Worm (Caenorhabditis elegans) whole organism, young adult: Measurements from ENCODE around the gene srbc-10.

Experiments
- F10E7.11 ChIP-seq: sonication (generic microtip); optimal IDR thresholded peaks from 2 replicates; lab custom pipeline; 2017; ENCODE audit warnings: mild to moderate bottlenecking, missing genetic modification characterization, moderate library complexity, missing compliant biosample characterization
- Y56A3A.18 ChIP-seq: fragments of 200-800 bp; sonication (Bioruptor generic); IDR thresholded peaks from 2 replicates; pipeline ENCODE4 v1.3.6; 2022; ENCODE audit warnings: missing genetic modification reagents, missing genetic modification characterization, missing compliant biosample characterization
- ccch-3 ChIP-seq: fragments of 200-800 bp; sonication (Bioruptor generic); optimal IDR thresholded peaks from 2 replicates; lab custom pipeline; 2018; ENCODE audit warnings: mild to moderate bottlenecking, missing genetic modification characterization, missing compliant biosample characterization
- cebp-2 ChIP-seq: fragments of 200-800 bp; sonication (Bioruptor generic); IDR thresholded peaks from 2 replicates; pipeline ENCODE4 v1.3.6; 2022; ENCODE audit warnings: missing genetic modification characterization, missing compliant biosample characterization
- dpl-1 ChIP-seq: fragments of 150-350 bp; optimal IDR thresholded peaks from 2 replicates; lab custom pipeline; 2014; ENCODE audit warnings: missing biosample characterization, missing genetic modification reagents, missing genetic modification characterization
- efl-1 ChIP-seq: fragments of 150-350 bp; optimal IDR thresholded peaks from 2 replicates; lab custom pipeline; 2014; ENCODE audit warnings: missing biosample characterization, missing genetic modification reagents, missing genetic modification characterization
- sea-2 ChIP-seq: fragments of 200-800 bp; sonication (Bioruptor generic); IDR thresholded peaks from 2 replicates; pipeline ENCODE4 v1.3.6; 2022; ENCODE audit warnings: missing genetic modification characterization, missing compliant biosample characterization

DNA sequence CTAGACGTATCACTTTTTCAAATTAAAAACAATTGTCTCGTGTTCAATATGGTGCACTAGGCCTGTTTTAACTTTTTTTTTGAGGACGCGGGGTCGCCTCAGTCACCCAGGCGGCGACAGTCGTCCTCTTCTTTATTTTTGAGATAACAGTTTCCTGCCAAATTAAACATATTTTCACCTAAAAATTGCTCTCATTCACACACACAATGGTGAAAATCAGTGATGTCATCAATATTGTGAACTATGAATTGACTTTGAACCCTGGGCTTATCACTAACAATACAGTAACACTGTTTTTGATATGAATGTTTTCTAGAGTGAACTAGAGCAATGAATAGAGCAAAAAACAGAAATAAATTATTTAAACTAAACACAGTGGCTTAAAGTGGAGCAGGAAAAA is 28.5 kb upstream of the srbc-10 start:
- TF ChIP-seq cebp-2 (GFP tag; lab: Robert Waterston, UW) (no peak), sea-2 (GFP tag; lab: Robert Waterston, UW) (no peak), F10E7.11 (tag; lab: Kevin White, UChicago) (no peak), Y56A3A.18 (no peak), ccch-3 (GFP tag; lab: Kevin White, UChicago) (no peak), dpl-1 (no peak), efl-1 (GFP tag; lab: Kevin White, UChicago) (no peak)
